Fruit fly (Drosophila melanogaster) whole organism, embryonic: Measurements from ENCODE around the gene Tasp1.

ENCODE experiments used
- CG10274 ChIP-seq: fragments of 200-800 bp; sonication (Bioruptor generic); optimal IDR thresholded peaks from 3 replicates; lab custom pipeline; 2017; ENCODE audit warnings: missing biosample characterization, mild to moderate bottlenecking, missing genetic modification characterization
- CG10565 ChIP-seq: fragments of 200-800 bp; sonication (Bioruptor generic); optimal IDR thresholded peaks from 3 replicates; lab custom pipeline; 2016; ENCODE audit warnings: missing biosample characterization, mild to moderate bottlenecking, missing genetic modification characterization
- CG12659 ChIP-seq: fragments of 200-800 bp; sonication (Bioruptor generic); optimal IDR thresholded peaks from 3 replicates; lab custom pipeline; 2017; ENCODE audit warnings: mild to moderate bottlenecking, missing biosample characterization, missing genetic modification reagents, missing genetic modification characterization
- CG17385 ChIP-seq: fragments of 200-800 bp; sonication (Bioruptor generic); optimal IDR thresholded peaks from 3 replicates; lab custom pipeline; 2018; ENCODE audit warnings: missing biosample characterization, mild to moderate bottlenecking, missing genetic modification characterization
- CG17802 ChIP-seq: fragments of 200-800 bp; sonication (Bioruptor generic); optimal IDR thresholded peaks from 2 replicates; lab custom pipeline; 2018; ENCODE audit warnings: missing biosample characterization, mild to moderate bottlenecking, missing genetic modification characterization, moderate library complexity
- CG1832 ChIP-seq: fragments of 200-800 bp; sonication (Bioruptor generic); optimal IDR thresholded peaks from 2 replicates; lab custom pipeline; 2017; ENCODE audit warnings: missing biosample characterization, mild to moderate bottlenecking, missing genetic modification characterization, inconsistent platforms
- CG18599 ChIP-seq: fragments of 200-800 bp; sonication (Bioruptor generic); optimal IDR thresholded peaks from 3 replicates; lab custom pipeline; 2017; ENCODE audit warnings: missing biosample characterization, missing genetic modification characterization, mild to moderate bottlenecking, moderate library complexity, missing genetic modification reagents
- CG2116 ChIP-seq: fragments of 200-800 bp; sonication (Bioruptor generic); optimal IDR thresholded peaks from 3 replicates; lab custom pipeline; 2018; ENCODE audit warnings: missing biosample characterization, mild to moderate bottlenecking, missing genetic modification characterization
- CG2712 ChIP-seq: fragments of 200-800 bp; optimal IDR thresholded peaks from 3 replicates; lab custom pipeline; 2019; ENCODE audit warnings: missing biosample characterization, mild to moderate bottlenecking, missing genetic modification characterization, moderate library complexity
- CG6683 ChIP-seq: fragments of 200-800 bp; sonication (Bioruptor generic); optimal IDR thresholded peaks from 2 replicates; lab custom pipeline; 2017; ENCODE audit warnings: missing biosample characterization, mild to moderate bottlenecking, missing genetic modification characterization, missing genetic modification reagents
- CG6791 ChIP-seq: fragments of 200-800 bp; sonication (Bioruptor generic); IDR thresholded peaks from 3 replicates; pipeline ENCODE4 v1.3.6; 2022; ENCODE audit warnings: missing biosample characterization, missing genetic modification characterization; ENCODE audit not compliant: partially characterized antibody
- CG7745 ChIP-seq: fragments of 200-800 bp; sonication (Bioruptor generic); optimal IDR thresholded peaks from 2 replicates; lab custom pipeline; 2018; ENCODE audit warnings: missing biosample characterization, mild to moderate bottlenecking, missing genetic modification characterization, moderate library complexity
- CG7786 ChIP-seq: fragments of 200-800 bp; sonication (Bioruptor generic); optimal IDR thresholded peaks from 2 replicates; lab custom pipeline; 2016; ENCODE audit warnings: missing biosample characterization, missing genetic modification characterization
- CTCF ChIP-seq: fragments of 200-800 bp; sonication (Bioruptor generic); optimal IDR thresholded peaks from 2 replicates; lab custom pipeline; 2017; ENCODE audit warnings: missing biosample characterization, mild to moderate bottlenecking, missing genetic modification characterization, moderate library complexity
- Doc2 ChIP-seq: fragments of 200-800 bp; sonication (Bioruptor generic); IDR thresholded peaks from 2 replicates; pipeline ENCODE4 v1.3.6; 2022; ENCODE audit warnings: missing biosample characterization, missing genetic modification characterization
- Doc3 ChIP-seq: fragments of 200-800 bp; sonication (Bioruptor generic); IDR thresholded peaks from 3 replicates; pipeline ENCODE4 v1.3.6; 2022; ENCODE audit warnings: missing biosample characterization, missing genetic modification characterization; ENCODE audit not compliant: partially characterized antibody
- Eip74EF ChIP-seq, 2 experiments: fragments of 200-800 bp in 1 of 2; fragments of >200 bp in 1 of 2; sonication (Bioruptor generic) in 1 of 2; optimal IDR thresholded peaks; 2 replicates each; lab custom pipeline; 2017 to 2019; ENCODE audit warnings: missing biosample characterization in 2 of 2, missing genetic modification characterization in 2 of 2, mild to moderate bottlenecking in 1 of 2, moderate library complexity in 1 of 2
- H15 ChIP-seq: fragments of 200-800 bp; sonication (Bioruptor generic); IDR thresholded peaks from 3 replicates; pipeline ENCODE4 v1.3.6; 2022; ENCODE audit warnings: missing biosample characterization, missing genetic modification characterization
- Trl ChIP-seq, 3 experiments: fragments of >200 bp in 2 of 3; fragments of 200-800 bp in 1 of 3; sonication (Bioruptor generic) in 1 of 3; optimal IDR thresholded peaks; 2 replicates in 1 of 3; 3 replicates in 2 of 3; lab custom pipeline; 2016 to 2017; ENCODE audit warnings: missing biosample characterization in 1 of 3, missing genetic modification characterization in 1 of 3
- al ChIP-seq: fragments of 200-800 bp; sonication (Bioruptor generic); IDR thresholded peaks from 2 replicates; pipeline ENCODE4 v1.3.6; 2022; ENCODE audit warnings: missing biosample characterization, missing genetic modification characterization
- amos ChIP-seq: fragments of 200-800 bp; sonication (Bioruptor generic); IDR thresholded peaks from 2 replicates; pipeline ENCODE4 v1.3.6; 2022; ENCODE audit warnings: missing biosample characterization, missing genetic modification characterization; ENCODE audit not compliant: partially characterized antibody
- ara ChIP-seq: fragments of 200-800 bp; sonication (Bioruptor generic); IDR thresholded peaks from 2 replicates; pipeline ENCODE4 v1.3.6; 2022; ENCODE audit warnings: missing biosample characterization, missing genetic modification characterization
- crol ChIP-seq: fragments of 200-800 bp; sonication (Bioruptor generic); IDR thresholded peaks from 2 replicates; pipeline ENCODE4 v1.3.6; 2022; ENCODE audit warnings: missing biosample characterization, missing genetic modification characterization
- crp ChIP-seq, 2 experiments: fragments of 200-800 bp; sonication (Bioruptor generic); optimal IDR thresholded peaks; 2 replicates in 1 of 2; 3 replicates in 1 of 2; lab custom pipeline; 2017; ENCODE audit warnings: missing biosample characterization in 2 of 2, missing genetic modification characterization in 2 of 2, mild to moderate bottlenecking in 1 of 2, moderate library complexity in 1 of 2
- dysf ChIP-seq: fragments of 200-800 bp; sonication (Bioruptor generic); IDR thresholded peaks from 3 replicates; pipeline ENCODE4 v1.3.6; 2022; ENCODE audit warnings: missing biosample characterization, missing genetic modification characterization
- eyg ChIP-seq: fragments of 200-800 bp; sonication (Bioruptor generic); optimal IDR thresholded peaks from 3 replicates; lab custom pipeline; 2016; ENCODE audit warnings: missing biosample characterization, missing genetic modification characterization
- grau ChIP-seq: fragments of 200-800 bp; optimal IDR thresholded peaks from 3 replicates; lab custom pipeline; 2019; ENCODE audit warnings: missing biosample characterization, mild to moderate bottlenecking, missing genetic modification characterization, moderate library complexity
- hkb ChIP-seq, 2 experiments: fragments of 200-800 bp in 1 of 2; fragments of >200 bp in 1 of 2; sonication (Bioruptor generic) in 1 of 2; IDR thresholded peaks in 1 of 2; optimal IDR thresholded peaks in 1 of 2; 2 replicates each; pipeline versions ENCODE4 v1.3.6 to Lab custom; 2017 to 2022; ENCODE audit warnings: missing biosample characterization in 1 of 2, missing genetic modification characterization in 1 of 2
- knrl ChIP-seq: fragments of 200-800 bp; sonication (Bioruptor generic); IDR thresholded peaks from 3 replicates; pipeline ENCODE4 v1.3.6; 2022; ENCODE audit warnings: missing biosample characterization, missing genetic modification characterization; ENCODE audit not compliant: partially characterized antibody
- mld ChIP-seq: fragments of 200-800 bp; sonication (Bioruptor generic); IDR thresholded peaks from 3 replicates; pipeline ENCODE4 v1.3.6; 2022; ENCODE audit warnings: missing biosample characterization, missing genetic modification characterization; ENCODE audit not compliant: partially characterized antibody
- oc ChIP-seq: fragments of 200-800 bp; sonication (Bioruptor generic); optimal IDR thresholded peaks from 2 replicates; lab custom pipeline; 2018; ENCODE audit warnings: missing biosample characterization, mild to moderate bottlenecking, missing genetic modification characterization, moderate library complexity
- p53 ChIP-seq: fragments of 200-800 bp; sonication (Bioruptor generic); optimal IDR thresholded peaks from 2 replicates; lab custom pipeline; 2016; ENCODE audit warnings: missing biosample characterization, missing genetic modification characterization
- pan ChIP-seq, 4 experiments: fragments of >200 bp in 3 of 4; fragments of 200-800 bp in 1 of 4; sonication (Bioruptor generic) in 1 of 4; optimal IDR thresholded peaks in 3 of 4; IDR thresholded peaks in 1 of 4; 2 replicates each; pipeline versions ENCODE4 v1.3.6 to Lab custom; 2017 to 2022; ENCODE audit warnings: missing biosample characterization in 2 of 4, missing genetic modification characterization in 2 of 4, mixed read lengths in 1 of 4
- pnt ChIP-seq: fragments of 200-800 bp; sonication (Bioruptor generic); optimal IDR thresholded peaks from 3 replicates; lab custom pipeline; 2016; ENCODE audit warnings: missing biosample characterization, missing genetic modification characterization
- prd ChIP-seq, 3 experiments: fragments of >200 bp in 2 of 3; fragments of 200-800 bp in 1 of 3; sonication (Bioruptor generic) in 1 of 3; optimal IDR thresholded peaks in 2 of 3; IDR thresholded peaks in 1 of 3; 2 replicates in 2 of 3; 3 replicates in 1 of 3; pipeline versions ENCODE4 v1.3.6 to Lab custom; 2017 to 2022; ENCODE audit warnings: missing biosample characterization in 1 of 3, missing genetic modification characterization in 1 of 3
- sc ChIP-seq, 3 experiments: fragments of >200 bp in 2 of 3; fragments of 200-800 bp in 1 of 3; sonication (Bioruptor generic) in 1 of 3; optimal IDR thresholded peaks; 2 replicates in 2 of 3; 3 replicates in 1 of 3; lab custom pipeline; 2017; ENCODE audit warnings: mild to moderate bottlenecking in 1 of 3, missing biosample characterization in 1 of 3, missing genetic modification characterization in 1 of 3, missing genetic modification reagents in 1 of 3
- slbo ChIP-seq: fragments of 200-800 bp; sonication (Bioruptor generic); IDR thresholded peaks from 2 replicates; pipeline ENCODE4 v1.3.6; 2022; ENCODE audit warnings: missing biosample characterization, missing genetic modification characterization
- so ChIP-seq: fragments of 200-800 bp; sonication (Bioruptor generic); IDR thresholded peaks from 3 replicates; pipeline ENCODE4 v1.3.6; 2022; ENCODE audit warnings: missing biosample characterization, missing genetic modification characterization
- stwl ChIP-seq: fragments of 200-800 bp; sonication (Bioruptor generic); optimal IDR thresholded peaks from 3 replicates; lab custom pipeline; 2018; ENCODE audit warnings: missing biosample characterization, mild to moderate bottlenecking, missing genetic modification characterization, moderate library complexity
- tin ChIP-seq: fragments of 200-800 bp; sonication (Bioruptor generic); optimal IDR thresholded peaks from 3 replicates; lab custom pipeline; 2016; ENCODE audit warnings: missing biosample characterization, missing genetic modification characterization
- trh ChIP-seq: fragments of 200-800 bp; sonication (Bioruptor generic); optimal IDR thresholded peaks from 2 replicates; lab custom pipeline; 2016; ENCODE audit warnings: missing biosample characterization, missing genetic modification characterization
- ttk ChIP-seq: fragments of 200-800 bp; sonication (Bioruptor generic); IDR thresholded peaks from 2 replicates; pipeline ENCODE4 v2.1.2; 2022; ENCODE audit warnings: missing biosample characterization, missing genetic modification characterization
- unpg ChIP-seq: fragments of 200-800 bp; sonication (Bioruptor generic); optimal IDR thresholded peaks from 3 replicates; lab custom pipeline; 2018; ENCODE audit warnings: missing biosample characterization, mild to moderate bottlenecking, missing genetic modification characterization, moderate library complexity
- usp ChIP-seq: fragments of >200 bp; optimal IDR thresholded peaks from 2 replicates; lab custom pipeline; 2017; ENCODE audit warnings: missing biosample characterization, missing genetic modification characterization

Gene Tasp1

dm6 chr3L:16037690-16038332, 49.5 kb downstream of the Tasp1 start (continued):
- TF ChIP-seq pan (optimal IDR thresholded peaks at IDR 0.05; lab: Kevin White, UChicago): no peak
- no peak for TF ChIP-seq pan (GFP tag; optimal IDR thresholded peaks at IDR 0.05 in 1 of 2, IDR thresholded peaks at IDR 0.05 in 1 of 2)
- 0 out of 3 replicates have a peak, but pooled peaks have one; percentile 17 for TF ChIP-seq CG6791 (GFP tag; lab: Robert Waterston, UW)
- TF ChIP-seq Eip74EF (GFP tag; optimal IDR thresholded peaks at IDR 0.05; lab: Kevin White, UChicago): no peak
- TF ChIP-seq CG18599 (GFP tag; lab: Kevin White, UChicago): peak; percentile 9
- no peak for TF ChIP-seq slbo (GFP tag; lab: Robert Waterston, UW)
- no peak for TF ChIP-seq CG2116 (GFP tag; lab: Kevin White, UChicago)
- no peak for TF ChIP-seq sc (optimal IDR thresholded peaks at IDR 0.05; lab: Kevin White, UChicago)
- no peak for TF ChIP-seq sc (GFP tag; optimal IDR thresholded peaks at IDR 0.05; lab: Kevin White, UChicago)

- peak; percentile 68 for TF ChIP-seq knrl (GFP tag; lab: Robert Waterston, UW)
- TF ChIP-seq prd (optimal IDR thresholded peaks at IDR 0.05; lab: Kevin White, UChicago): no peak
- TF ChIP-seq prd (GFP tag; IDR thresholded peaks at IDR 0.05; lab: Robert Waterston, UW): peak; percentile 75
- peak; percentile 77 for TF ChIP-seq dysf (GFP tag; lab: Robert Waterston, UW)
- no peak for TF ChIP-seq Trl (optimal IDR thresholded peaks at IDR 0.05; lab: Kevin White, UChicago)
- TF ChIP-seq Trl (GFP tag; optimal IDR thresholded peaks at IDR 0.05; lab: Kevin White, UChicago): peak; percentile 67
- TF ChIP-seq CG7745 (tag; lab: Kevin White, UChicago): no peak
- TF ChIP-seq CG10565 (GFP tag; lab: Kevin White, UChicago): peak; percentile 65
- TF ChIP-seq CG10274 (GFP tag; lab: Kevin White, UChicago): peak; percentile 50
- peak; percentile 37; the same call in 1 of the 2 replicates for TF ChIP-seq al (GFP tag; lab: Robert Waterston, UW)
- TF ChIP-seq grau (tag; lab: Kevin White, UChicago): peak; percentile 76
- TF ChIP-seq hkb (optimal IDR thresholded peaks at IDR 0.05; lab: Kevin White, UChicago): no peak
- peak; percentile 87 for TF ChIP-seq hkb (GFP tag; IDR thresholded peaks at IDR 0.05; lab: Robert Waterston, UW)
- peak; percentile 79 for TF ChIP-seq CG12659 (GFP tag; lab: Kevin White, UChicago)
- peak; percentile 50 for TF ChIP-seq CG6683
- TF ChIP-seq crp (GFP tag; optimal IDR thresholded peaks at IDR 0.05; lab: Kevin White, UChicago): no peak
- peak; percentile 74 for TF ChIP-seq ttk (GFP tag; lab: Robert Waterston, UW)
- peak; percentile 70; the same call in 1 of the 2 replicates for TF ChIP-seq amos (GFP tag; lab: Robert Waterston, UW)
- no peak for TF ChIP-seq usp (GFP tag; lab: Kevin White, UChicago)
- TF ChIP-seq trh (GFP tag; lab: Kevin White, UChicago): peak; percentile 35
- TF ChIP-seq CG17385 (GFP tag; lab: Kevin White, UChicago): peak; percentile 67
- TF ChIP-seq tin: peak; percentile 81
- peak; percentile 77 for TF ChIP-seq unpg (GFP tag; lab: Kevin White, UChicago)
- TF ChIP-seq CG17802 (tag; lab: Kevin White, UChicago): peak; percentile 4
- TF ChIP-seq pnt (GFP tag; lab: Kevin White, UChicago): peak; percentile 54
- peak; percentile 60 for TF ChIP-seq eyg (GFP tag; lab: Kevin White, UChicago)
- TF ChIP-seq CG1832: no peak
- TF ChIP-seq CG7786 (GFP tag; lab: Kevin White, UChicago): peak; percentile 61
- TF ChIP-seq crol (GFP tag; lab: Robert Waterston, UW): no peak
- TF ChIP-seq stwl (tag; lab: Kevin White, UChicago): peak; percentile 86
- TF ChIP-seq slbo (GFP tag; lab: Robert Waterston, UW): peak; percentile 91
- TF ChIP-seq H15 (GFP tag; lab: Robert Waterston, UW): peak; percentile 64; the same call in 1 of the 3 replicates
- peak; percentile 77 for TF ChIP-seq CTCF (GFP tag; lab: Kevin White, UChicago)
- TF ChIP-seq mld (GFP tag; lab: Robert Waterston, UW): no peak
- peak; percentile 62; the same call in 1 of the 2 replicates for TF ChIP-seq ara
- peak; percentile 82 for TF ChIP-seq CG2712 (tag; lab: Kevin White, UChicago)
- TF ChIP-seq Doc3 (GFP tag; lab: Robert Waterston, UW): no peak; the same call in 2 of the 3 replicates
- peak; percentile 48 for TF ChIP-seq p53 (GFP tag; lab: Kevin White, UChicago)
- TF ChIP-seq oc (tag; lab: Kevin White, UChicago): peak; percentile 75
- peak; percentile 88 for TF ChIP-seq so (GFP tag; lab: Robert Waterston, UW)
- TF ChIP-seq Doc2 (GFP tag; lab: Robert Waterston, UW): no peak
Measured at dm6 chr3L:16037048-16037477, 50.3 kb downstream of the Tasp1 start.
